Worm (Caenorhabditis elegans): ENCODE data around the gene hda-1.

hda-1 gene

DNA sequence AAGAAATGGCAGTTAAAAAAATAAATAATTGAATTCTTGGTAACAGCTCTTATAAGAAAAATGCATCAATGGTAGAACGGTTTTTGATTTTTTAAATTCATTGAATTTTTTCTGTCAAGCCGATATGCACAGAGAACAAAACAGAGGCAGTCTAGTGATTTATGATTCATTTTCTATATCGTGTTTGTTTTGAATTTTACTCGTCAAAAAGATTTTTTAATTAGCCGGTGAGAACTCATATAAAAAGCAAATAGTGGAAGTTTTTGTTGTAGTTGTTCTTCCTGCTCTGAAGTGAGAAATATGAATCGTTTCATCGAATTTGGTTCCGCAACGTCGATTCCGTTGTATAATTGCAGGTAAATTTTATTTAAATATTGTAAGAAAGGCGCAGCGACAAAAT is 34.1 kb downstream of the hda-1 start, which contains the start of gene srt-32:
Gene srt-32 (plus strand): TSS at position 301 of the 400 bp plus-strand sequence.
- TF ChIP-seq cebp-1 (GFP tag; IDR thresholded peaks at IDR 0.05) (no peak), cebp-1 (tag; optimal IDR thresholded peaks at IDR 0.05) (no peak), K11D2.4 (GFP tag; IDR thresholded peaks at IDR 0.05) (no peak), dox-1 (GFP tag; IDR thresholded peaks at IDR 0.05) (no peak), F39B2.1 (GFP tag; IDR thresholded peaks at IDR 0.05) (no peak), B0035.1 (tag; optimal IDR thresholded peaks at IDR 0.05) (no peak), mes-4 (tag; optimal IDR thresholded peaks at IDR 0.05) (no peak), ekl-4 (GFP tag; IDR thresholded peaks at IDR 0.05) (no peak), aptf-3 (GFP tag; IDR thresholded peaks at IDR 0.05) (no peak), snpc-3.4 (tag; optimal IDR thresholded peaks at IDR 0.05) (no peak), Y53G8AR.9 (GFP tag; conservative IDR thresholded peaks at IDR 0.05) (no peak), nfyb-1 (GFP tag; IDR thresholded peaks at IDR 0.05) (no peak), zfh-2 (GFP tag; conservative IDR thresholded peaks at IDR 0.05) (no peak), madf-10 (tag; optimal IDR thresholded peaks at IDR 0.05) (no peak), madf-8 (GFP tag; conservative IDR thresholded peaks at IDR 0.05) (no peak), aptf-2 (GFP tag; conservative IDR thresholded peaks at IDR 0.05) (no peak), C17E4.6 (GFP tag; IDR thresholded peaks at IDR 0.05) (no peak), F37B4.10 (GFP tag; IDR thresholded peaks at IDR 0.05) (no peak)

DNA sequence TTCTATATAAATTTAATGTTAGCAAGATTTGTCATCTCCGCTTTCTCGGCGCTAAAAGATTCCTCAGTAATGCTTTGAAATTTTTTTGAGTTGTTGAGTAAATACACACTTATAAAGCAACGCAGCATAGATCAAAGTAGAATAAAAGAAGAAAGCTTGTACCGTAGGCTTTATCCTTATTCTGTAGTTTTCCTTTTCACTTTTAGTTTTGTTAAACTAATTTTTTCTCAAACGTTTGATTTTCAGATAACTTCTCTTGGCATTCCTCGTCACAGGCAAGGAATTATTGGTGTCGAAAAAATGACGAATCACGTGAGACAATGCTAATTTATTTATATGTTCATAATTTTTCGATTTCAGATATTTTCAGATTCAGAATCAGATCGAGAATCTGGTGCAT is 37.4 kb downstream of the hda-1 start, which contains the start of gene C53A5.11:
Gene C53A5.11 (plus strand): TSS at position 301 of the 400 bp plus-strand sequence.
- TF ChIP-seq nhr-27 (tag; optimal IDR thresholded peaks at IDR 0.05): no peak

DNA sequence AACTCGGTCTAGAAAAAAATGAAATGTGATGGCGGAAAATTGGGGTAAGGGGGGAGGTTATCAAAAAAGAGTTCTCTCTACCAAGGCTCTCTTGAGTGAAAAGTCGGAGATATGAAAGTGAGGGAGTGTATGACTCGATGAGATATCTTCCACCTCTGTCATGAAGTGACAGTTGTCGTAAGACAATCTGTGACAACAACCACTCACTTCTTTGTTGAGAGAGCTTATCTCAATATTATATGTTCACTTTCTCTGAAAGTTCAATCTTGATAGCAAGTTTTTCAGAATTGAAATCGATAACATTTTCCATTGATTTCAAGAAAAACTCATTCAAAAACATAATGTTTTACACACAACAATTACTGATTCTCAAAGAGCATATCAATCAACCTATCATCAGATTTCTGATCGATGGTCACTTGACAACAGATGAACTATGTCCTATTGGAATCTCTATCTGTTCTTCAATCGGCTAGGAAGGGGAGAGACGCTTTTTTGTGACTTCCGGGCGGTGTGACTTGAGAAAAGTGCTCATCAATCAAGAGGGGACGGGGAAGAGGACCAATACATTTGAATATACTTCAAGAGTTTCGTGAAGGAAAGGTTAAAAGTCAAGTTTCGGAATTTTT is 51.7 kb downstream of the hda-1 start:
- TF ChIP-seq Y95B8A.8 (GFP tag; IDR thresholded peaks at IDR 0.05) (no peak), xnd-1 (tag; optimal IDR thresholded peaks at IDR 0.05) (no peak), athp-1 (tag; optimal IDR thresholded peaks at IDR 0.05) (no peak), ztf-3 (GFP tag; optimal IDR thresholded peaks at IDR 0.05) (no peak), rec-8 (tag; optimal IDR thresholded peaks at IDR 0.05) (no peak), nfyb-1 (GFP tag; IDR thresholded peaks at IDR 0.05) (no peak), nfya-2 (GFP tag; IDR thresholded peaks at IDR 0.05) (no peak), unc-62 (GFP tag; optimal IDR thresholded peaks at IDR 0.05) (no peak), fkh-3 (tag; optimal IDR thresholded peaks at IDR 0.05) (no peak), dpff-1 (tag; optimal IDR thresholded peaks at IDR 0.05) (no peak), hlh-26 (GFP tag; conservative IDR thresholded peaks at IDR 0.05) (no peak), somi-1 (GFP tag; optimal IDR thresholded peaks at IDR 0.05) (no peak), ceh-79 (tag; optimal IDR thresholded peaks at IDR 0.05) (no peak), F39B2.1 (GFP tag; IDR thresholded peaks at IDR 0.05) (no peak)

All from whole organism, young adult.